Worm (Caenorhabditis elegans) whole organism, L2 larva: ENCODE data around the gene F54H12.4.

Source experiments
- C34F6.9 ChIP-seq: fragments of 150-350 bp; optimal IDR thresholded peaks from 2 replicates; lab custom pipeline; 2014; ENCODE audit warnings: missing biosample characterization, missing genetic modification characterization
- F13H6.1 ChIP-seq: sonication (generic microtip); optimal IDR thresholded peaks from 2 replicates; lab custom pipeline; 2016; ENCODE audit warnings: missing genetic modification characterization, missing compliant biosample characterization
- R02D3.7 ChIP-seq: fragments of 150-350 bp; optimal IDR thresholded peaks from 2 replicates; lab custom pipeline; 2014; ENCODE audit warnings: missing biosample characterization, missing genetic modification characterization
- Y55F3AM.14 ChIP-seq: fragments of 200-800 bp; sonication (Bioruptor generic); optimal IDR thresholded peaks from 2 replicates; lab custom pipeline; 2018; ENCODE audit warnings: mild to moderate bottlenecking, missing genetic modification characterization, missing compliant biosample characterization
- ZK546.5 ChIP-seq: sonication (generic microtip); optimal IDR thresholded peaks from 2 replicates; lab custom pipeline; 2017; ENCODE audit warnings: missing biosample characterization, missing genetic modification characterization
- alr-1 ChIP-seq: fragments of 150-350 bp; optimal IDR thresholded peaks from 2 replicates; lab custom pipeline; 2014; ENCODE audit warnings: missing biosample characterization, missing genetic modification characterization
- aly-2 ChIP-seq: fragments of 150-350 bp; optimal IDR thresholded peaks from 2 replicates; lab custom pipeline; 2014; ENCODE audit warnings: missing biosample characterization, missing genetic modification characterization
- ama-1 ChIP-seq: fragments of 150-350 bp; optimal IDR thresholded peaks from 2 replicates; lab custom pipeline; 2018; ENCODE audit warnings: inconsistent platforms
- blmp-1 ChIP-seq: sonication (generic microtip); optimal IDR thresholded peaks from 2 replicates; lab custom pipeline; 2017; ENCODE audit warnings: missing genetic modification characterization, mild to moderate bottlenecking, missing compliant biosample characterization, antibody characterized with exemption, moderate library complexity; ENCODE audit not compliant: insufficient read depth
- ceh-16 ChIP-seq: fragments of 150-350 bp; optimal IDR thresholded peaks from 2 replicates; lab custom pipeline; 2014; ENCODE audit warnings: missing biosample characterization, missing genetic modification characterization
- ceh-82 ChIP-seq: fragments of 150-350 bp; optimal IDR thresholded peaks from 2 replicates; lab custom pipeline; 2014; ENCODE audit warnings: missing biosample characterization, missing genetic modification characterization
- crh-2 ChIP-seq: sonication (generic microtip); optimal IDR thresholded peaks from 2 replicates; lab custom pipeline; 2017; ENCODE audit warnings: missing biosample characterization, missing genetic modification characterization
- dmd-4 ChIP-seq: sonication (generic microtip); optimal IDR thresholded peaks from 2 replicates; lab custom pipeline; 2017; ENCODE audit warnings: missing biosample characterization, missing genetic modification characterization
- egl-27 ChIP-seq: sonication (generic microtip); optimal IDR thresholded peaks from 3 replicates; lab custom pipeline; 2017; ENCODE audit warnings: missing biosample characterization, missing genetic modification reagents, missing genetic modification characterization
- elt-1 ChIP-seq: fragments of 150-350 bp; optimal IDR thresholded peaks from 2 replicates; lab custom pipeline; 2014; ENCODE audit warnings: missing biosample characterization, missing genetic modification characterization
- elt-3 ChIP-seq: sonication (generic microtip); optimal IDR thresholded peaks from 2 replicates; lab custom pipeline; 2017; ENCODE audit warnings: missing biosample characterization, missing genetic modification characterization
- fos-1 ChIP-seq: fragments of 150-350 bp; optimal IDR thresholded peaks from 2 replicates; lab custom pipeline; 2014; ENCODE audit warnings: missing biosample characterization, missing genetic modification characterization
- gmeb-1 ChIP-seq: fragments of 150-350 bp; optimal IDR thresholded peaks from 2 replicates; lab custom pipeline; 2014; ENCODE audit warnings: missing biosample characterization, missing genetic modification characterization
- lin-11 ChIP-seq: fragments of 150-350 bp; sonication (generic microtip); optimal IDR thresholded peaks from 2 replicates; lab custom pipeline; 2014; ENCODE audit warnings: missing biosample characterization, missing genetic modification characterization, inconsistent platforms, mixed read lengths
- lin-13 ChIP-seq: fragments of 150-350 bp; optimal IDR thresholded peaks from 2 replicates; lab custom pipeline; 2014; ENCODE audit warnings: missing biosample characterization, missing genetic modification reagents, missing genetic modification characterization
- lin-39 ChIP-seq: fragments of 150-350 bp; optimal IDR thresholded peaks from 2 replicates; lab custom pipeline; 2014; ENCODE audit warnings: missing biosample characterization, missing genetic modification reagents, missing genetic modification characterization
- lsy-2 ChIP-seq, 2 experiments: fragments of 150-350 bp in 1 of 2; sonication (generic microtip) in 1 of 2; optimal IDR thresholded peaks; 2 replicates each; lab custom pipeline; 2014 to 2017; ENCODE audit warnings: missing biosample characterization in 2 of 2, missing genetic modification characterization in 2 of 2
- mab-5 ChIP-seq: fragments of 150-350 bp; optimal IDR thresholded peaks from 2 replicates; lab custom pipeline; 2014; ENCODE audit warnings: missing biosample characterization, missing genetic modification characterization
- mbf-1 ChIP-seq: sonication (generic microtip); optimal IDR thresholded peaks from 2 replicates; lab custom pipeline; 2017; ENCODE audit warnings: missing biosample characterization, missing genetic modification characterization
- mdl-1 ChIP-seq, 2 experiments: fragments of 150-350 bp in 1 of 2; sonication (generic microtip) in 1 of 2; optimal IDR thresholded peaks; 2 replicates each; lab custom pipeline; 2017; ENCODE audit warnings: missing biosample characterization in 2 of 2, missing genetic modification characterization in 2 of 2
- nhr-10 ChIP-seq: sonication (generic microtip); optimal IDR thresholded peaks from 2 replicates; lab custom pipeline; 2017; ENCODE audit warnings: missing biosample characterization, missing genetic modification characterization
- nhr-11 ChIP-seq: fragments of 150-350 bp; optimal IDR thresholded peaks from 2 replicates; lab custom pipeline; 2014; ENCODE audit warnings: missing biosample characterization, missing genetic modification characterization
- nhr-12 ChIP-seq: fragments of 150-350 bp; optimal IDR thresholded peaks from 2 replicates; lab custom pipeline; 2014; ENCODE audit warnings: missing biosample characterization, missing genetic modification characterization
- nhr-129 ChIP-seq: fragments of 150-350 bp; optimal IDR thresholded peaks from 2 replicates; lab custom pipeline; 2014; ENCODE audit warnings: missing biosample characterization, missing genetic modification characterization
- nhr-21 ChIP-seq: fragments of 150-350 bp; optimal IDR thresholded peaks from 2 replicates; lab custom pipeline; 2014; ENCODE audit warnings: missing biosample characterization, missing genetic modification characterization
- nhr-23 ChIP-seq: fragments of 150-350 bp; optimal IDR thresholded peaks from 2 replicates; lab custom pipeline; 2014; ENCODE audit warnings: missing biosample characterization, missing genetic modification reagents, missing genetic modification characterization
- nhr-237 ChIP-seq: fragments of 150-350 bp; optimal IDR thresholded peaks from 2 replicates; lab custom pipeline; 2014; ENCODE audit warnings: missing biosample characterization, missing genetic modification characterization
- nhr-25 ChIP-seq: fragments of 150-350 bp; sonication (generic microtip); optimal IDR thresholded peaks from 3 replicates; lab custom pipeline; 2014; ENCODE audit warnings: missing biosample characterization, missing genetic modification characterization
- nhr-6 ChIP-seq: fragments of 150-350 bp; optimal IDR thresholded peaks from 2 replicates; lab custom pipeline; 2014; ENCODE audit warnings: missing biosample characterization, missing genetic modification characterization
- nhr-77 ChIP-seq: fragments of 150-350 bp; optimal IDR thresholded peaks from 2 replicates; lab custom pipeline; 2014; ENCODE audit warnings: missing biosample characterization, missing genetic modification characterization
- peb-1 ChIP-seq: fragments of 150-350 bp; optimal IDR thresholded peaks from 2 replicates; lab custom pipeline; 2014; ENCODE audit warnings: missing biosample characterization, missing genetic modification characterization
- sem-4 ChIP-seq: fragments of 150-350 bp; optimal IDR thresholded peaks from 2 replicates; lab custom pipeline; 2014; ENCODE audit warnings: missing biosample characterization, missing genetic modification reagents, missing genetic modification characterization
- skn-1 ChIP-seq: sonication (generic microtip); optimal IDR thresholded peaks from 2 replicates; lab custom pipeline; 2017; ENCODE audit warnings: missing biosample characterization, missing genetic modification characterization
- sma-3 ChIP-seq: sonication (generic microtip); optimal IDR thresholded peaks from 2 replicates; lab custom pipeline; 2016; ENCODE audit warnings: missing genetic modification reagents, missing genetic modification characterization, missing compliant biosample characterization
- sma-9 ChIP-seq, 2 experiments: fragments of 150-350 bp in 1 of 2; sonication (generic microtip) in 1 of 2; optimal IDR thresholded peaks; 2 replicates each; lab custom pipeline; 2014 to 2016; ENCODE audit warnings: missing genetic modification characterization in 2 of 2, mild to moderate bottlenecking in 1 of 2, missing biosample characterization in 1 of 2, missing compliant biosample characterization in 1 of 2, missing genetic modification reagents in 1 of 2, moderate library complexity in 1 of 2
- snpc-4 ChIP-seq: fragments of 150-350 bp; optimal IDR thresholded peaks from 2 replicates; lab custom pipeline; 2014; ENCODE audit warnings: missing biosample characterization, missing genetic modification characterization
- unc-39 ChIP-seq: fragments of 150-350 bp; optimal IDR thresholded peaks from 2 replicates; lab custom pipeline; 2014; ENCODE audit warnings: missing biosample characterization, missing genetic modification characterization
- unc-55 ChIP-seq: fragments of 150-350 bp; sonication (generic microtip); optimal IDR thresholded peaks from 3 replicates; lab custom pipeline; 2014; ENCODE audit warnings: missing biosample characterization, missing genetic modification reagents, missing genetic modification characterization
- unc-62 ChIP-seq: fragments of 150-350 bp; optimal IDR thresholded peaks from 2 replicates; lab custom pipeline; 2014; ENCODE audit warnings: missing biosample characterization, missing genetic modification reagents, missing genetic modification characterization
- zag-1 ChIP-seq: fragments of 150-350 bp; optimal IDR thresholded peaks from 2 replicates; lab custom pipeline; 2014; ENCODE audit warnings: missing biosample characterization, missing genetic modification characterization
- ztf-1 ChIP-seq: fragments of 200-800 bp; sonication (Bioruptor generic); conservative IDR thresholded peaks from 2 replicates; pipeline ENCODE4 v1.3.6; 2022; ENCODE audit warnings: missing genetic modification characterization, missing compliant biosample characterization
- ztf-11 ChIP-seq: sonication (generic microtip); optimal IDR thresholded peaks from 2 replicates; lab custom pipeline; 2017; ENCODE audit warnings: missing biosample characterization, missing genetic modification characterization
- ztf-4 ChIP-seq: fragments of 150-350 bp; optimal IDR thresholded peaks from 2 replicates; lab custom pipeline; 2014; ENCODE audit warnings: missing biosample characterization, missing genetic modification characterization

Gene F54H12.4

DNA sequence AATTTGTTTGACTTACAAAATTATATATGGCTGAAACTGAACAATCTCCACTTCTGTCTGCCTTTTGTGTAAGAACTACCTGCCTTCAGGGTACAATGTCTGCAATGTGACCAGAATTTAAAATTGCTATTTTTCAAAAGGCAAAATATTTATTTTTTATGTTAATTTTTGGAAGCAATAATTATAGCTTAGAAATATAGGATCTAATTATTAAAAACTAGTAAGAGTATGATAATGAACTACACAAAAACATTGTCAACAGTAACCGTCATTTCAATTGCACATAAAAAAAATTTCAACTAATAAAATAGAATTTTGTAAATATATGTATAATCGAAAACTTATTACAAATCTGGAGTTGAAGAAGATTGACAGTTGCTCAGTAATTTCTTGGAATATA lies 5.6 kb downstream of the F54H12.4 start, which contains the start of gene C29E4.9:
Gene C29E4.9 (minus strand): TSS at position 101 of the 400 bp plus-strand sequence.
- no peak for TF ChIP-seq ztf-11
- TF ChIP-seq nhr-6 (tag; lab: Kevin White, UChicago) = no peak
- TF ChIP-seq nhr-12 (tag; lab: Kevin White, UChicago) = no peak
- TF ChIP-seq nhr-23 (tag; lab: Kevin White, UChicago) = no peak

DNA sequence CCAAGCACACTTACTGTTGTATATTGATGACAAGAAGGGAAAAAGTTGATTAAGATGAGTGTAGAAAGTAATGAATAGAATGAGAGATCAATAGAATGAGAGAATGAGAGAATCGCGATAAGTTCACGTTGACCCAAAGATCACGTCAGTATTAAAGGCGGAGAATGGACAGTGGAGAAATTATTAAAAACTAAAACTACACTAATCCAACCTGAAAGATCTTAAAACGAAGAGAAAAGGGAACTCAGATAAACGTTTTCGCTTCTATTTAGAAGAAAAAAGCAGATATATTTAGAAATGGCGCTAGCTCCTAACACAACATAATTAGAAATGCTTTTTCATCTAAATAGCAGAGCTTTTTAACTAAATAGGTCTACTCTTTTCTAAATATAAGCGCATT lies 9.3 kb downstream of the F54H12.4 start, which contains the start of gene let-754:
Gene let-754 (minus strand): TSS at position 101 of the 400 bp plus-strand sequence.
- TF ChIP-seq ceh-16 (no peak), nhr-23 (tag; lab: Kevin White, UChicago) (no peak)

ce11 chrIII:7952077-7952765 lies 10.3 kb downstream of the F54H12.4 start, which contains the start of gene C29E4.15:
Gene C29E4.15, plus strand, starts transcription at chrIII:7952623.
- TF ChIP-seq peb-1 (no peak), nhr-12 (tag; lab: Kevin White, UChicago) (no peak), nhr-129 (tag; lab: Kevin White, UChicago) (peak; percentile 6), C34F6.9 (tag; lab: Kevin White, UChicago) (peak; percentile 63), nhr-25 (tag; lab: Kevin White, UChicago) (no peak), skn-1 (tag; lab: Kevin White, UChicago) (no peak), mab-5 (tag; lab: Kevin White, UChicago) (no peak), blmp-1 (no peak), dmd-4 (tag; lab: Kevin White, UChicago) (no peak), lin-11 (tag; lab: Kevin White, UChicago) (no peak), elt-1 (tag; lab: Kevin White, UChicago) (no peak), R02D3.7 (tag; lab: Kevin White, UChicago) (no peak), nhr-21 (no peak), sem-4 (tag; lab: Kevin White, UChicago) (no peak), lin-39 (tag; lab: Kevin White, UChicago) (no peak), nhr-237 (tag; lab: Kevin White, UChicago) (no peak), ztf-4 (no peak), fos-1 (tag; lab: Kevin White, UChicago) (no peak), sma-3 (GFP tag; lab: Kevin White, UChicago) (no peak), zag-1 (tag; lab: Kevin White, UChicago) (no peak), snpc-4 (no peak), nhr-10 (no peak), ceh-16 (no peak), unc-55 (GFP tag; lab: Kevin White, UChicago) (peak; percentile 83), crh-2 (tag; lab: Kevin White, UChicago) (peak; percentile 87), ztf-11 (no peak), nhr-77 (tag; lab: Kevin White, UChicago) (no peak), unc-39 (no peak), ama-1 (lab: Kevin White, UChicago) (no peak), elt-3 (tag; lab: Kevin White, UChicago) (no peak), F13H6.1 (tag; lab: Kevin White, UChicago) (peak; percentile 15), unc-62 (GFP tag; lab: Kevin White, UChicago) (no peak), Y55F3AM.14 (no peak), mdl-1 (tag; optimal IDR thresholded peaks at IDR 0.05; lab: Kevin White, UChicago) (no peak), sma-9 (GFP tag; optimal IDR thresholded peaks at IDR 0.05; lab: Kevin White, UChicago) (no peak), sma-9 (tag; optimal IDR thresholded peaks at IDR 0.05; lab: Kevin White, UChicago) (no peak), nhr-11 (tag; lab: Kevin White, UChicago) (no peak), lin-13 (GFP tag; lab: Kevin White, UChicago) (no peak), ztf-1 (GFP tag; lab: Robert Waterston, UW) (no peak), ceh-82 (tag; lab: Kevin White, UChicago) (no peak), egl-27 (tag; lab: Kevin White, UChicago) (no peak), gmeb-1 (peak; percentile 60), alr-1 (no peak), nhr-6 (tag; lab: Kevin White, UChicago) (no peak), lsy-2 (tag; optimal IDR thresholded peaks at IDR 0.05; lab: Kevin White, UChicago) (peak; percentile 27 to 80), mbf-1 (tag; lab: Kevin White, UChicago) (no peak), aly-2 (tag; lab: Kevin White, UChicago) (no peak), nhr-23 (tag; lab: Kevin White, UChicago) (no peak), ZK546.5 (tag; lab: Kevin White, UChicago) (no peak)
